Worm (Caenorhabditis elegans): ENCODE results near the gene clec-34.

clec-34 gene

DNA sequence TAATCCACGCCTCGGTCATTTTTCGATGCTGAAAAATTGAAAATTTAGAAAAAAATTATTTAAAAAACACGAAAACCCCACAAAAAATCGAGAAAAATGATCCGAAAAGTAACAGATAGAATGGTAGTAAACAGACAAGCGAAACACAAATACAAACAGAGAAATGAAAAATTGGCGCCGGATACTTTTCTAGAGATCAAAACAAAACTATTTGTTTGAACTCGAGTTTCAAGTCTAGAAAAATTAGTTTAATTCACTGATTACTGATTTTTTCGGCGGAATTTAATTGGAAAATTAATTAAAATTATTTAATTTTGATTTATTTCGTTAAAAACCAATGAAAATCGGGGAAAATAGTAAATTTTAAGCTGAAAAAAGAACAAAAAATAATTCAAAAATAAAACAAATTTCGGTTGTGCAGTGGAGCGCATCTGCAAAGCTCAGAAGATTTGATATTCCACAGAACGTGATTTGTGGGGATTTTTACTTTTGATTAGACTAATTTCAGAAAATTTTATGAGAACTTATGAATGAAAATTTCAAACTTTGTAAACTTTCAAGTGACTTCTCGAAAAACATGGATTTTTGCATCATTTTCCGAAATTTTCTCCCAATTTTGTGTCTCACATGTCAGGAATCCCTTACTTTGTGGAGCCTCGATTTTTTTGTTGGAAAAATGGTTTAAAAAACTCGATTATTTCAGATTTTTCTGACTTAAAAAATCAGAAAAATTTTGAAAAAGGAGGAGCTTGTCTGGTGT lies 10.8 kb downstream of the clec-34 start, which contains the start of gene gyg-2:
TSS of gene gyg-2 (minus strand) at position 28 of the 760 bp plus-strand sequence.
- TF ChIP-seq ceh-100 (GFP tag; IDR thresholded peaks at IDR 0.05) (peak; percentile 71), ceh-40 (GFP tag; IDR thresholded peaks at IDR 0.05) (no peak), egl-18 (GFP tag; IDR thresholded peaks at IDR 0.05) (no peak), F57A8.1 (GFP tag; optimal IDR thresholded peaks at IDR 0.05) (no peak), somi-1 (GFP tag; optimal IDR thresholded peaks at IDR 0.05) (no peak), B0261.1 (tag; optimal IDR thresholded peaks at IDR 0.05) (no peak), attf-3 (GFP tag; conservative IDR thresholded peaks at IDR 0.05) (no peak), xnd-1 (tag; optimal IDR thresholded peaks at IDR 0.05) (peak; percentile 83), ceh-58 (GFP tag; IDR thresholded peaks at IDR 0.05) (no peak), ztf-22 (GFP tag; optimal IDR thresholded peaks at IDR 0.05) (no peak), Y79H2A.3 (GFP tag; conservative IDR thresholded peaks at IDR 0.05) (no peak), snpc-1.1 (tag; optimal IDR thresholded peaks at IDR 0.05; ENCODE audit: insufficient read depth) (peak; percentile 2), mxl-1 (tag; optimal IDR thresholded peaks at IDR 0.05) (no peak), K12H6.12 (tag; optimal IDR thresholded peaks at IDR 0.05) (no peak), hlh-12 (tag; optimal IDR thresholded peaks at IDR 0.05) (no peak), hmg-20 (GFP tag; IDR thresholded peaks at IDR 0.05) (no peak), nhr-120 (GFP tag; IDR thresholded peaks at IDR 0.05) (no peak), F55B11.4 (tag; optimal IDR thresholded peaks at IDR 0.05; ENCODE audit: borderline replicate concordance, insufficient read depth) (no peak), madf-8 (GFP tag; conservative IDR thresholded peaks at IDR 0.05) (peak; percentile 90), attf-6 (GFP tag; IDR thresholded peaks at IDR 0.05) (peak; percentile 78), F39B2.1 (GFP tag; IDR thresholded peaks at IDR 0.05) (no peak), akir-1 (GFP tag; optimal IDR thresholded peaks at IDR 0.05) (no peak), gei-17 (GFP tag; optimal IDR thresholded peaks at IDR 0.05) (no peak), nhr-80 (tag; optimal IDR thresholded peaks at IDR 0.05) (no peak), rec-8 (tag; optimal IDR thresholded peaks at IDR 0.05) (no peak), nfya-2 (GFP tag; IDR thresholded peaks at IDR 0.05) (no peak), hlh-26 (GFP tag; conservative IDR thresholded peaks at IDR 0.05) (no peak), cebp-2 (GFP tag; IDR thresholded peaks at IDR 0.05) (no peak), dox-1 (GFP tag; IDR thresholded peaks at IDR 0.05) (no peak), chd-7 (tag; optimal IDR thresholded peaks at IDR 0.05) (no peak), ccch-3 (GFP tag; optimal IDR thresholded peaks at IDR 0.05) (no peak), mcd-1 (GFP tag; IDR thresholded peaks at IDR 0.05) (no peak; the same call in 1 of the 2 replicates), ztf-18 (tag; optimal IDR thresholded peaks at IDR 0.05) (no peak), zim-3 (tag; optimal IDR thresholded peaks at IDR 0.05) (no peak), lin-54 (GFP tag; optimal IDR thresholded peaks at IDR 0.05) (peak; percentile 36), bed-1 (GFP tag; IDR thresholded peaks at IDR 0.05) (no peak), aptf-3 (GFP tag; IDR thresholded peaks at IDR 0.05) (no peak), madf-6 (GFP tag; IDR thresholded peaks at IDR 0.05) (peak; percentile 97), Y53G8AR.9 (GFP tag; conservative IDR thresholded peaks at IDR 0.05) (no peak), sdz-38 (tag; optimal IDR thresholded peaks at IDR 0.05) (no peak), B0336.3 (GFP tag; IDR thresholded peaks at IDR 0.05) (no peak), Y67H2A.10 (GFP tag; conservative IDR thresholded peaks at IDR 0.05) (no peak), Y56A3A.18 (GFP tag; IDR thresholded peaks at IDR 0.05) (no peak), efl-1 (GFP tag; optimal IDR thresholded peaks at IDR 0.05) (peak; percentile 86), F33H1.4 (GFP tag; IDR thresholded peaks at IDR 0.05) (peak; percentile 59), madf-10 (tag; optimal IDR thresholded peaks at IDR 0.05) (no peak), lsl-1 (GFP tag; optimal IDR thresholded peaks at IDR 0.05) (peak; percentile 25), madf-3 (GFP tag; IDR thresholded peaks at IDR 0.05) (no peak)
